Worm (Caenorhabditis elegans) whole organism, late embryonic: ENCODE measurements around the gene F44E5.1.
A peak's percentile ranks its signal among the peaks of the same experiment; 100 is the strongest.

Experiments
- C08G9.2 ChIP-seq: sonication (generic microtip); optimal IDR thresholded peaks from 2 replicates; lab custom pipeline; 2016; ENCODE audit warnings: mild to moderate bottlenecking, missing genetic modification characterization, moderate library complexity, missing compliant biosample characterization
- C38D4.7 ChIP-seq: fragments of 200-800 bp; sonication (Bioruptor generic); optimal IDR thresholded peaks from 2 replicates; lab custom pipeline; 2018; ENCODE audit warnings: mild to moderate bottlenecking, missing genetic modification characterization, moderate library complexity, missing compliant biosample characterization
- F13H6.1 ChIP-seq: sonication (generic microtip); optimal IDR thresholded peaks from 2 replicates; lab custom pipeline; 2016; ENCODE audit warnings: missing genetic modification characterization, missing compliant biosample characterization
- T23F11.4 ChIP-seq: fragments of 200-800 bp; sonication (Bioruptor generic); optimal IDR thresholded peaks from 2 replicates; lab custom pipeline; 2018; ENCODE audit warnings: mild to moderate bottlenecking, missing genetic modification characterization, missing compliant biosample characterization
- Y22D7AL.16 ChIP-seq: sonication (generic microtip); optimal IDR thresholded peaks from 2 replicates; lab custom pipeline; 2016; ENCODE audit warnings: missing genetic modification characterization, missing compliant biosample characterization
- ahr-1 ChIP-seq: sonication (generic microtip); optimal IDR thresholded peaks from 2 replicates; lab custom pipeline; 2016; ENCODE audit warnings: missing genetic modification characterization, missing compliant biosample characterization
- ama-1 ChIP-seq: fragments of 150-350 bp; optimal IDR thresholded peaks from 2 replicates; lab custom pipeline; 2014
- ceh-14 ChIP-seq: sonication (generic microtip); optimal IDR thresholded peaks from 2 replicates; lab custom pipeline; 2016; ENCODE audit warnings: missing genotype, missing genetic modification characterization, missing compliant biosample characterization
- ceh-18 ChIP-seq: sonication (generic microtip); optimal IDR thresholded peaks from 2 replicates; lab custom pipeline; 2016; ENCODE audit warnings: missing genetic modification characterization, missing compliant biosample characterization
- ceh-22 ChIP-seq: sonication (generic microtip); optimal IDR thresholded peaks from 2 replicates; lab custom pipeline; 2017; ENCODE audit warnings: missing biosample characterization, missing genetic modification characterization
- ceh-30 ChIP-seq: fragments of 150-350 bp; optimal IDR thresholded peaks from 2 replicates; lab custom pipeline; 2014; ENCODE audit warnings: missing biosample characterization, missing genetic modification characterization
- ceh-34 ChIP-seq: sonication (generic microtip); optimal IDR thresholded peaks from 2 replicates; lab custom pipeline; 2016; ENCODE audit warnings: mild to moderate bottlenecking, missing genetic modification characterization, missing compliant biosample characterization
- ceh-45 ChIP-seq: fragments of 200-800 bp; sonication (Bioruptor generic); IDR thresholded peaks from 2 replicates; pipeline ENCODE4 v1.3.6; 2022; ENCODE audit warnings: missing genetic modification reagents, missing genetic modification characterization, missing compliant biosample characterization
- ceh-48 ChIP-seq: sonication (generic microtip); optimal IDR thresholded peaks from 2 replicates; lab custom pipeline; 2016; ENCODE audit warnings: missing genetic modification characterization, inconsistent platforms, missing compliant biosample characterization
- ceh-6 ChIP-seq: fragments of 200-800 bp; sonication (Bioruptor generic); optimal IDR thresholded peaks from 2 replicates; lab custom pipeline; 2018; ENCODE audit warnings: mild to moderate bottlenecking, missing genetic modification characterization, missing compliant biosample characterization
- ceh-9 ChIP-seq: sonication (generic microtip); optimal IDR thresholded peaks from 2 replicates; lab custom pipeline; 2016; ENCODE audit warnings: mild to moderate bottlenecking, missing genetic modification characterization, inconsistent platforms, missing compliant biosample characterization
- dmd-4 ChIP-seq: sonication (generic microtip); optimal IDR thresholded peaks from 2 replicates; lab custom pipeline; 2016; ENCODE audit warnings: borderline replicate concordance, missing genetic modification characterization, missing compliant biosample characterization
- dve-1 ChIP-seq: sonication (generic microtip); optimal IDR thresholded peaks from 2 replicates; lab custom pipeline; 2017; ENCODE audit warnings: antibody characterized with exemption, mild to moderate bottlenecking, missing genetic modification characterization, missing compliant biosample characterization
- ets-4 ChIP-seq: sonication (generic microtip); optimal IDR thresholded peaks from 2 replicates; lab custom pipeline; 2016; ENCODE audit warnings: missing genetic modification characterization, missing compliant biosample characterization
- fkh-10 ChIP-seq: fragments of 150-350 bp; optimal IDR thresholded peaks from 2 replicates; lab custom pipeline; 2014; ENCODE audit warnings: missing biosample characterization, missing genetic modification reagents, missing genetic modification characterization
- fkh-6 ChIP-seq: sonication (generic microtip); optimal IDR thresholded peaks from 2 replicates; lab custom pipeline; 2016; ENCODE audit warnings: missing genetic modification characterization, missing compliant biosample characterization
- gmeb-2 ChIP-seq: sonication (generic microtip); optimal IDR thresholded peaks from 2 replicates; lab custom pipeline; 2016; ENCODE audit warnings: missing genetic modification characterization, inconsistent platforms, missing compliant biosample characterization
- hlh-13 ChIP-seq: fragments of 200-800 bp; sonication (Bioruptor generic); optimal IDR thresholded peaks from 2 replicates; lab custom pipeline; 2018; ENCODE audit warnings: mild to moderate bottlenecking, missing genetic modification characterization, missing compliant biosample characterization
- hlh-15 ChIP-seq: sonication (generic microtip); optimal IDR thresholded peaks from 2 replicates; lab custom pipeline; 2016; ENCODE audit warnings: missing genetic modification characterization, missing compliant biosample characterization
- hlh-30 ChIP-seq: sonication (generic microtip); optimal IDR thresholded peaks from 2 replicates; lab custom pipeline; 2017; ENCODE audit warnings: antibody characterized with exemption, missing genetic modification characterization, missing compliant biosample characterization; ENCODE audit not compliant: insufficient read depth
- hlh-6 ChIP-seq: sonication (generic microtip); optimal IDR thresholded peaks from 2 replicates; lab custom pipeline; 2016; ENCODE audit warnings: missing genotype, missing genetic modification characterization, missing compliant biosample characterization
- hlh-8 ChIP-seq: sonication (generic microtip); optimal IDR thresholded peaks from 2 replicates; lab custom pipeline; 2016; ENCODE audit warnings: missing genotype, missing genetic modification characterization, missing compliant biosample characterization
- lim-6 ChIP-seq: sonication (generic microtip); optimal IDR thresholded peaks from 2 replicates; lab custom pipeline; 2016; ENCODE audit warnings: missing genetic modification characterization, missing compliant biosample characterization
- lin-11 ChIP-seq: fragments of 200-800 bp; sonication (Bioruptor generic); optimal IDR thresholded peaks from 2 replicates; lab custom pipeline; 2018; ENCODE audit warnings: mild to moderate bottlenecking, missing genetic modification characterization, missing compliant biosample characterization
- madf-2 ChIP-seq: sonication (generic microtip); optimal IDR thresholded peaks from 2 replicates; lab custom pipeline; 2017; ENCODE audit warnings: missing genetic modification characterization, missing compliant biosample characterization
- mec-3 ChIP-seq: sonication (generic microtip); optimal IDR thresholded peaks from 2 replicates; lab custom pipeline; 2016; ENCODE audit warnings: borderline replicate concordance, missing genetic modification characterization, missing compliant biosample characterization
- nfya-1 ChIP-seq: sonication (generic microtip); optimal IDR thresholded peaks from 2 replicates; lab custom pipeline; 2017; ENCODE audit warnings: missing genetic modification characterization, mild to moderate bottlenecking, missing compliant biosample characterization, antibody characterized with exemption, moderate library complexity
- nhr-11 ChIP-seq: fragments of 150-350 bp; optimal IDR thresholded peaks from 2 replicates; lab custom pipeline; 2014; ENCODE audit warnings: missing biosample characterization, missing genetic modification characterization
- nhr-232 ChIP-seq: sonication (generic microtip); optimal IDR thresholded peaks from 2 replicates; lab custom pipeline; 2016; ENCODE audit warnings: missing genetic modification characterization, missing compliant biosample characterization
- npax-4 ChIP-seq: sonication (generic microtip); optimal IDR thresholded peaks from 2 replicates; lab custom pipeline; 2016; ENCODE audit warnings: missing genetic modification characterization, missing compliant biosample characterization
- odd-2 ChIP-seq: sonication (generic microtip); optimal IDR thresholded peaks from 2 replicates; lab custom pipeline; 2017; ENCODE audit warnings: antibody characterized with exemption, mild to moderate bottlenecking, missing genetic modification characterization, missing compliant biosample characterization
- pag-3 ChIP-seq: sonication (generic microtip); optimal IDR thresholded peaks from 2 replicates; lab custom pipeline; 2016; ENCODE audit warnings: missing compliant biosample characterization, missing genetic modification characterization, borderline replicate concordance
- pat-9 ChIP-seq: fragments of 200-800 bp; sonication (Bioruptor generic); optimal IDR thresholded peaks from 2 replicates; lab custom pipeline; 2018; ENCODE audit warnings: mild to moderate bottlenecking, missing genetic modification characterization, moderate library complexity, missing compliant biosample characterization
- pax-1 ChIP-seq: fragments of 150-350 bp; optimal IDR thresholded peaks from 2 replicates; lab custom pipeline; 2014; ENCODE audit warnings: missing biosample characterization, missing genetic modification characterization
- pha-4 ChIP-seq: fragments of 150-350 bp; optimal IDR thresholded peaks from 2 replicates; lab custom pipeline; 2018; ENCODE audit warnings: missing biosample characterization, missing genetic modification reagents, missing genetic modification characterization
- pros-1 ChIP-seq: fragments of 150-350 bp; optimal IDR thresholded peaks from 2 replicates; lab custom pipeline; 2014; ENCODE audit warnings: missing biosample characterization, missing genetic modification reagents, missing genetic modification characterization
- sdc-2 ChIP-seq: sonication (generic microtip); optimal IDR thresholded peaks from 2 replicates; lab custom pipeline; 2016; ENCODE audit warnings: missing genotype, missing genetic modification characterization, missing compliant biosample characterization
- sox-2 ChIP-seq: fragments of 200-800 bp; sonication (Bioruptor generic); IDR thresholded peaks from 2 replicates; pipeline ENCODE4 v1.3.6; 2022; ENCODE audit warnings: missing genetic modification reagents, missing genetic modification characterization, missing compliant biosample characterization
- sox-4 ChIP-seq: sonication (generic microtip); optimal IDR thresholded peaks from 2 replicates; lab custom pipeline; 2017; ENCODE audit warnings: mild to moderate bottlenecking, missing genetic modification characterization, inconsistent platforms, missing compliant biosample characterization
- syd-9 ChIP-seq: sonication (generic microtip); optimal IDR thresholded peaks from 2 replicates; lab custom pipeline; 2016; ENCODE audit warnings: mild to moderate bottlenecking, missing genetic modification characterization, moderate library complexity, missing compliant biosample characterization
- tbx-2 ChIP-seq: sonication (generic microtip); optimal IDR thresholded peaks from 2 replicates; lab custom pipeline; 2016; ENCODE audit warnings: missing genetic modification characterization, missing compliant biosample characterization
- tbx-7 ChIP-seq: sonication (generic microtip); optimal IDR thresholded peaks from 2 replicates; lab custom pipeline; 2016; ENCODE audit warnings: missing genotype, missing genetic modification characterization, missing compliant biosample characterization
- ttx-3 ChIP-seq: sonication (generic microtip); optimal IDR thresholded peaks from 2 replicates; lab custom pipeline; 2016; ENCODE audit warnings: missing genetic modification reagents, missing genetic modification characterization, missing compliant biosample characterization
- unc-42 ChIP-seq: sonication (generic microtip); optimal IDR thresholded peaks from 2 replicates; lab custom pipeline; 2016; ENCODE audit warnings: missing genotype, missing genetic modification characterization, missing compliant biosample characterization
- unc-55 ChIP-seq: sonication (generic microtip); optimal IDR thresholded peaks from 2 replicates; lab custom pipeline; 2017; ENCODE audit warnings: missing biosample characterization, missing genetic modification reagents, missing genetic modification characterization
- unc-86 ChIP-seq: sonication (generic microtip); optimal IDR thresholded peaks from 2 replicates; lab custom pipeline; 2016; ENCODE audit warnings: missing genetic modification characterization, missing compliant biosample characterization
- zip-5 ChIP-seq: sonication (generic microtip); optimal IDR thresholded peaks from 2 replicates; lab custom pipeline; 2016; ENCODE audit warnings: missing genetic modification characterization, missing compliant biosample characterization

The F44E5.1 gene

ce11 chrII:11749490-11750172, 24.7 kb downstream of the F44E5.1 start:
- TF ChIP-seq sox-4 (tag; lab: Kevin White, UChicago) (no peak), npax-4 (tag; lab: Kevin White, UChicago) (no peak), ceh-22 (peak; percentile 53), ceh-45 (GFP tag; lab: Robert Waterston, UW) (no peak; the same call in 1 of the 2 replicates), lim-6 (peak; percentile 13), mec-3 (peak; percentile 49), dve-1 (peak; percentile 77), madf-2 (tag; lab: Kevin White, UChicago) (no peak), ceh-14 (tag; lab: Kevin White, UChicago) (peak; percentile 83), syd-9 (peak; percentile 81), unc-86 (tag; lab: Kevin White, UChicago) (peak; percentile 44), ceh-18 (tag; lab: Kevin White, UChicago) (peak; percentile 99), hlh-15 (tag; lab: Kevin White, UChicago) (no peak), ceh-30 (tag; lab: Kevin White, UChicago) (peak; percentile 35), Y22D7AL.16 (tag; lab: Kevin White, UChicago) (no peak), pros-1 (tag; lab: Kevin White, UChicago) (peak; percentile 69), hlh-8 (tag; lab: Kevin White, UChicago) (peak; percentile 74), pha-4 (tag; lab: Kevin White, UChicago) (no peak), tbx-2 (tag; lab: Kevin White, UChicago) (peak; percentile 90), C38D4.7 (GFP tag; lab: Kevin White, UChicago) (no peak), C08G9.2 (tag; lab: Kevin White, UChicago) (peak; percentile 55), odd-2 (tag; lab: Kevin White, UChicago) (no peak), gmeb-2 (tag; lab: Kevin White, UChicago) (no peak), lin-11 (tag; lab: Kevin White, UChicago) (peak; percentile 30), ama-1 (lab: Kevin White, UChicago) (no peak), nfya-1 (tag; lab: Kevin White, UChicago) (peak; percentile 99), T23F11.4 (GFP tag; lab: Kevin White, UChicago) (peak; percentile 5), ahr-1 (tag; lab: Kevin White, UChicago) (peak; percentile 20), ets-4 (tag; lab: Kevin White, UChicago) (peak; percentile 78), ceh-6 (GFP tag; lab: Kevin White, UChicago) (peak; percentile 25), fkh-6 (peak; percentile 30), dmd-4 (tag; lab: Kevin White, UChicago) (peak; percentile 64), pag-3 (tag; lab: Kevin White, UChicago) (no peak), ttx-3 (no peak), ceh-34 (peak; percentile 94), fkh-10 (GFP tag; lab: Kevin White, UChicago) (no peak), pat-9 (no peak), F13H6.1 (peak; percentile 82), unc-42 (tag; lab: Kevin White, UChicago) (peak; percentile 84), sox-2 (GFP tag; lab: Robert Waterston, UW) (peak; percentile 1; the same call in 1 of the 2 replicates), unc-55 (GFP tag; lab: Kevin White, UChicago) (peak; percentile 80), pax-1 (no peak), sdc-2 (tag; lab: Kevin White, UChicago) (peak; percentile 62), nhr-11 (tag; lab: Kevin White, UChicago) (no peak), hlh-30 (tag; lab: Kevin White, UChicago) (peak; percentile 68), hlh-6 (tag; lab: Kevin White, UChicago) (no peak), ceh-9 (tag; lab: Kevin White, UChicago) (no peak), hlh-13 (GFP tag; lab: Kevin White, UChicago) (no peak), tbx-7 (tag; lab: Kevin White, UChicago) (peak; percentile 18), zip-5 (tag; lab: Kevin White, UChicago) (peak; percentile 1), nhr-232 (no peak), ceh-48 (tag; lab: Kevin White, UChicago) (peak; percentile 93)
